Fruit fly (Drosophila melanogaster) S2 (cell line): ENCODE results near the gene Irbp18.

ENCODE experiments used
- CG8478 ChIP-seq: fragments of >200 bp; optimal IDR thresholded peaks from 2 replicates; lab custom pipeline; 2018
- CTCF ChIP-seq, 2 experiments: fragments of >200 bp; optimal IDR thresholded peaks; 2 replicates each; lab custom pipeline; 2018

The Irbp18 gene

DNA sequence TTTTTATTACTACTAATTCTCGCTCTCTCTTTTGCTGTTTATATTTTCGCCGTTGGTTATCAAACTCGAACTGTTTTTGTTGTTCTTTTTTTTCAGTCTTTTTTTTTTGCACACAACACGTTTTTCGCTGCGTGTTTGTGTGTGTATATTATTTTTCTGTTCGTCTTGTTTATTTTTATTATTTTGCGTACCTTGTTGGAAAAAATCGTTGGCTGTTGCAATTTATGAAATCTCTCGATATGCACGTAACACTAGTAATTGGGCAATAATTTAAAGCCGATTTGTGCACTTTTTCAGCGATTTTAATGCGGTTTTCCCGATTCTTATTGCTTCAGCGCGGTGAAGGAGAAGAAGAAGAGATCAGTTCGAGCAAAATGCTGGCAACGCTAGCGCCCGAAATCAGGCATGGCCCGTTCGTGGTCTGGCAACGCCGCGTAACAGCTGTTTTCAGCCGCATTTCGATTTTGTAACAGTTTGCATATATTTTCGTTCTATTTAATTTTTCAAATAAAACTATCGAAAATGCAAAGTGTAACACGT lies 22.5 kb upstream of the Irbp18 start, which contains the start of the genes FoxK and mRpL2:
FoxK (minus strand) TSS at position 365 of the 540 bp plus-strand sequence.
mRpL2 (plus strand) TSS at position 429 of the 540 bp plus-strand sequence.
- no peak for TF ChIP-seq CG8478 (lab: Kevin White, UChicago)
- peak; percentile 44 to 51 for TF ChIP-seq CTCF (optimal IDR thresholded peaks at IDR 0.05; lab: Kevin White, UChicago)

DNA sequence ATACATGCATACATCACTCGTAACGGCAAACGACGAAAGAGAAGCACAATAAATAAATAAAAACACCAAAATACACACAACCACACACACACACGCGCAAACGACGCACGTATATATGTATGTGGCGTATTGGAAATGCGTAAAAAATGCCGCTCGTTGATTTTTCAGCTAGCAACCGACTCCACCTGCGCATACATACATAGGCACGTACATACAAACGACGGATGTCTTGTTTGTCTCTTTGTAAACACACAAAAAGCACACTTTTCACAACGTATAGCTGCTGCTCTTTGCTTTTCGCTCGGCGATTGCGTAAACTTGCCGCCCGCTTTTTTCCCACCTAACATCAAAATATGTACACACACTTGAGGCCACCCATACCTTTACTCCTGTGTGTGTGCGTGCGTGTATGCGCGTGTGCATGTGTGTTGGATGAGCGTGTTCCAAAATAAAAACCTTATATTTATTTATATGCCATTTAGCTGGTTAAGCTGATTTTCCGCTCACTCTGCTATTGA lies 22.0 kb upstream of the Irbp18 start:
- TF ChIP-seq CG8478 (lab: Kevin White, UChicago) = no peak
- no peak for TF ChIP-seq CTCF (optimal IDR thresholded peaks at IDR 0.05; lab: Kevin White, UChicago)

DNA sequence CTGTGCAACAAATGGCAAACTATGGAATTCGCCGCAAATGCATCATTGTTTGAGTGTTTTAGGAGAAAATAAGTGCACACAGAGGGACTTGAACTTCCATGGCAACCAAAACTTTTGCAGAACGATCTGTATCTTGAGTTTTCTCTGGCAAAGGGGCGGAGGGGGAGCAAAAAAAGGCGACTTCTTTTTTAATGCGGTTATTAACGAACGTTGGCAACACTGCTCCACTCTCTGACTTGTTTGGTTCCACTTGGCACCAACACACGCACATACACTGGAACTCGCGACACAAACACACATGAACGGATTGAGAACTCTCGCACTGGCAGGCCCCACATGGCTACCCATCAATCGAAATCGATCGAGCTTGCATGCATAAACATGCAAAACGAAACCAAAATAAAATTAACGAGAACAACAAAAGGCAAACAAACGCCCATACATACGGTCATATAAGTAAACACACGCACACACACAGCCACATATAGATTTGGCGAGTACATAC lies 21.5 kb upstream of the Irbp18 start:
- no peak for TF ChIP-seq CG8478 (lab: Kevin White, UChicago)
- no peak for TF ChIP-seq CTCF (optimal IDR thresholded peaks at IDR 0.05; lab: Kevin White, UChicago)

DNA sequence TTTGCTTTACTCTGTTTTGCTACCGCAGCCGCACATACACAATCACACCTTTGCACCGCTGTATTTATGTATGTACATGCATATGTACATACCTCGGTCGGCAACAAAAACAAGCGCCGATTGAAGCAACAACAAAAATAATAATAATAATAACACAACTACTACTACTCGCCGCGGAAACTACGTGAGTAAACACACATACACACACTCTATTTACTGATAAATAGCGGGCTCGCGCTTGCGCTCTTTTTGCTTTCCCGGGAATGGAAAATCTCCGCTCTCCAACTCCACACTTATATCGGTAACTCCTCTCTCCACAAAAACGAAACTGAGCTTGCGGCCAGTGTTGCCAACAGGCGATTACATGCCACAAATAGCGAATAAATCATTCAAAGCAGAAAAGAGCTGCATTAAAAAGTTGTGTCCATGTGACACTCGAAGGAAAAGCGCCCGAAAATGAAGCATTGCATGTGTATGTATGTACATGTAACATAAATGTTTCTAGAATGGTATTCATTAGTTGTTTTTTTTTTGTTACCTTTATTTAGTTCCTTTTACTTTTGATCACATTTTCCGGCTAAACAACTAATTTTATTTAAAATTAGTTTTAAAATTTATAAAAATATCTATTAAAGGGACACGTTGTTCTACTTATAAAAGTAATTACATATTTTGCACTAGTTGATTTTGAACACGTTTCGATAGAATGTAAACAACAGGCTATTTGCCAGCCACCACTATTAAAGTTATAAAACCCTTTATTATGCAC lies 20.8 kb upstream of the Irbp18 start:
- no peak for TF ChIP-seq CTCF (optimal IDR thresholded peaks at IDR 0.05; lab: Kevin White, UChicago)
- TF ChIP-seq CG8478 (lab: Kevin White, UChicago) = no peak

DNA sequence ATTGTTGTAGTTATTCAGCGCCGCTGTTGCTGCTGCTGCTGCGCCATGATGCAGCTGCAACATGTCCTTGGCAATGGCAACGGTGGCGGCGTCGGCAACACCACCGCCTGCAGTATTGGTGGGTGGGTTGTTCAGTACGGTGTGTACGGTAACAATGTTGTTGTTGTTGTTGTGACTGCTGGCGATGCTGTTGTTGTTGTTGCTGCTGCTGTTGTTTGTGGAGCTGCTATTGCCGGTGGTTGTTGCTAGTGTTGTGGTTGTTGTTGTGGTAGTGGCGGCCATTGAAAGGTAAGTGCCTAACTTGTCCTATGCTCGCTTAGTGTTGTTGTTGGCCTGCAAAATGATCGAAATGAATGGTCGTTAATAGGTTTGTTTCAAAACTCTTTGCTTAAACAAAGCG lies 19.7 kb upstream of the Irbp18 start:
- TF ChIP-seq CG8478 (lab: Kevin White, UChicago) (no peak), CTCF (optimal IDR thresholded peaks at IDR 0.05; lab: Kevin White, UChicago) (no peak)

DNA sequence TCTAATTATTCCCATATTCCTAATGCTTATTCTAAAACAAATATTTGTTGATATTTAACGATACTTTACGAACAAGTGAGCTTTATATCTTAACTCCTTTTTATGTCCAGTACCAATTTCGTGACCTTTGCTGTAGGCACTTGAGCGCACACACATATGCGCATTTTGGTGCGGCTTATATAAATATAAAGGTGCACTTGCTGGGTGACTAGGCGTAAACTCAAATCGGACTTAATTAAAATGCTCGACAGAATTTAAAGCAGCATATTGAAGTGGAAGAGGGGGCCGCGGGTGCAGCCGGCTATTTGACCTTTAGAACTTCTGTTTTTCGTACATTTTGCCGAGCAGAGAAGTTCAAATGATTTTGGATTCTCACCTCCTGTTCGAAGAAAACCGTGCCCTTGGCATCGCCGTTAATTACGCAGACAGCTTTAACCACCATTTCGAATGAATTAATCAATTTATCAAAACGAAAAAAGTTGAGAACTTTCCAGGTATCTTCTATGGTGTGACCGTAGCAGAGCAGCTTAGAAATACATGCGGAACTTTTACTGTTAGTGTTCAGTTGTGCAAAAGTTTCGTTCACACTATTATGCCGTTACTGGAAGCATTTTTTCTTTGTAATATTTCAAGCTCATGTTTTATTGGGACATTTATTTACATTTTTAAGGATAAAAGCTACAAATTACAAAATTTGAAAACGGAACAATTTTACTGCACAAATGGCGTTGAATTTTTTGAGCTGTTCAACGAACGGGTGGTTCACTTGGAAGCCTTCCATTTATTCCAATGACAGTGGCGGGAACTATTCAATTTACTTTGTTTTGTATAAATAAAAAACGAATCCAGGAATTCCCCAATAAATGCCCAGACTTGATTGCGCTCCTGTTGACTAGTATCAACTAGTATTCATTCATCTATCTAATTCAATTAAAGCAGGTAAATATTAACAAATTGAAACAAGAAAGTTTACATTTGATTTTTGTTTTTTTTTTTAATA lies 15.5 kb upstream of the Irbp18 start, which contains the start of gene Sod1:
Sod1 (minus strand) TSS at position 543 of the 1,000 bp plus-strand sequence.
- TF ChIP-seq CG8478 (lab: Kevin White, UChicago) (no peak), CTCF (optimal IDR thresholded peaks at IDR 0.05; lab: Kevin White, UChicago) (no peak)

DNA sequence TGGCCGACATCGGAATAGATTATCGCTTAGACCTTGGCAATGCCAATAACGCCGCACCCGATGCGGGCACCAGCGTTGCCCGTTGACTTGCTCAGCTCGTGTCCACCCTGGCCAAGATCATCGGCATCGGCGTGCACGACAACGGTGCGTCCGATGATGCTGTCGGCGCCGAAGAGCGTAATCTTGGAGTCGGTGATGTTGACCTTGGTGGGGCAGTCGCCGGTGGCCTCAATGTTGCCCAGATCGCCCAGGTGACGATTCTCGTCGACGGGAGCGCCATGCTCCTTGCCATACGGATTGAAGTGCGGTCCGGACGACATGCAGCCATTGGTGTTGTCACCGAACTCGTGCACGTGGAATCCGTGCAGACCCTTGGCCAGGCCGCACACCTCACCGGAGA lies 14.4 kb upstream of the Irbp18 start:
- TF ChIP-seq CG8478 (lab: Kevin White, UChicago) (no peak), CTCF (optimal IDR thresholded peaks at IDR 0.05; lab: Kevin White, UChicago) (no peak)

DNA sequence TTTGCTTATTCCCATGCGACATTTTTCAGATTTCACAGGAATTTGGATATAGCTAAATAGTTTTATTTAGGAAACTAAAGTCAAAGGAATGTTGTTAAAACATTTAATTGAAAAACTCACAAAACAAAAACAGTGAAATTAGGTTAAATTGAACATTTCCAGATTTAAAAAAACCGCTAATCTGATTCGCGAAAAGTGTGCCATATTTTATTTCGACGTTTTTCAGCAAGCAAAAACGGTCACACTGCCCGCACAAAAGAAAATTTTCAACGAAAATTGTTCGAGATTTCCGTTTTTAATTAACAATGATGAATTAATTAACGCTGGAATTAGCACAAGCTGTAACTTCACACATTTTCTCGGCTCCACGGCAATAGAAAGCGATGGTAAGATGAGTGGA lies 11.5 kb upstream of the Irbp18 start, which contains the start of the genes CG34012 and emei:
CG34012 (minus strand) TSS at position 52 of the 400 bp plus-strand sequence.
emei (plus strand) TSS at position 237 of the 400 bp plus-strand sequence.
- TF ChIP-seq CTCF (optimal IDR thresholded peaks at IDR 0.05; lab: Kevin White, UChicago) (no peak), CG8478 (lab: Kevin White, UChicago) (no peak)

DNA sequence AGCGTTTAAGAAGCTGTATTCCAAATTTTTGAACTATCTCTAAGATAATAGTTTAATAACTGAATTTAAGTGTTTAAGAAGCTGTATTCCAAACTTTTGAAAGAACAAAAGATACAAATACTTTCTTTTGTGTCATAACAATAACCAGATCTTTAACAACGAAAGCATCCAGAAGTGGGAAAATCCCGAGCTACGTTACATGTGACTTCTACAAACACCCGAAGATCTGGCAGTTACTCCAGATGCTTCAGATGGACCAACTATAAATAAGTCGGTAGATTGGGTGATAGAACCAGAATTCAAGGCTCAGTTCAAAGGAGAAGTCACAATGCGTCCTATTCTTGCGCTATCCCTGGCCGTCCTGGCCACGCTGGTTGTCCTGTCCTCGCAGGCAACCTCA lies 9.9 kb upstream of the Irbp18 start, which contains the start of gene CG12522:
CG12522 (plus strand) TSS at position 301 of the 400 bp plus-strand sequence.
- no peak for TF ChIP-seq CG8478 (lab: Kevin White, UChicago)
- no peak for TF ChIP-seq CTCF (optimal IDR thresholded peaks at IDR 0.05; lab: Kevin White, UChicago)

DNA sequence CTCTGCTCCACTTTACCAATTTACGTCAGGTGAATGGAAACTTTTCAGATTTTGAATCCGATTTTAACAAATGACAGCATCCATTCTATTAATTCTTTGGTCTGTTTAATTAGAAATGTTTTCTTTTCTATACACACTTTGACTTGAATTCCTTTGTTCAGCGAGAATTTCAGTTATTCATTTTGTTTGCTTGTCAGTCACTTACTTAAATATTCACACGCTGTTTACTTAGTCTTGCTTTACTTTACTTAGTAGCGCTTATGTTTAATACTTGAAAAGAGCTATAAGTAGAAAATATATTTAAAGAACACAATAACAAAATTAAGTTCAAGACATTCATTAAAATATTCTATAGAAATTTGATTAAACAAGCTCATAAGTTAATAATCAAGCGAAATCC lies 9.4 kb upstream of the Irbp18 start, which contains the start of gene CG32073:
CG32073 (minus strand) TSS at position 151 of the 400 bp plus-strand sequence.
- TF ChIP-seq CG8478 (lab: Kevin White, UChicago) = no peak
- no peak for TF ChIP-seq CTCF (optimal IDR thresholded peaks at IDR 0.05; lab: Kevin White, UChicago)

DNA sequence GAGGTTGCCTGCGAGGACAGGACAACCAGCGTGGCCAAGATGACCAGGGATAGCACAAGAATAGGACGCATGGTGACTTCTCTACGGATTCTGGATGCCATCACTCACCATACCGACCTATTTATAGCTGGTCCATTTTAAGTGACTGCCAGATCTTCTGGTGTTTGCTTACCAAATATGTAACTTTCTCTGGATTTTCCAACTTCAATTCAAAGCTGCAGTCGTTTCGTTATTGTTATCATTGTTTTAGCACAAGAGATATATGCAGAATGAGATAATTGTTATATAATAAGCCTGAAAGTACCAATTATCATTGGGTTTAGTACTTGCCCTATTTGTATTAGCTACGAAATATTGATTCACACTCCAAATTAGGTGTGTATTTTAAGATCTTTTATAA lies 5.8 kb upstream of the Irbp18 start, which contains the start of gene CG32071:
CG32071 (minus strand) TSS at position 101 of the 400 bp plus-strand sequence.
- no peak for TF ChIP-seq CG8478 (lab: Kevin White, UChicago)
- TF ChIP-seq CTCF (optimal IDR thresholded peaks at IDR 0.05; lab: Kevin White, UChicago) = no peak

DNA sequence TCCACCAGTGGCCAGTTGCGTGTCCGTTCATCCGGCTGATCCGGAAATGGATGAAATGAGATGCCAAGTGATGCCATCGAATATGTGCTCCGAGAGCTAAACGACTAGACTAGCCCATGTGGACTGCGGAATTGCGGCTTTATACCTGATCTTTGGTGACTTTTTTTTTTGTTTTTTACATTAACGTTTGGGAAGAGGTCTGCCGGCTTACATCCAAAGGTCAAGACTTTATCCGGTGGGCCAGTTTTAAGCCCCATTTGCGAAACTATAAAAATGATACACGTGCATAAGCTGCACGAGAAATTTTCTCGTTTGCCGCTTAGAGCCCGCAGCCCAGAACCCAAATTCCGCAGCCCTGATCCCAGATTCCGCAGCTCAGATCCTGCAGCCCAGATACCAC lies 4.9 kb upstream of the Irbp18 start, which contains the start of gene Elo68alpha:
Elo68alpha (minus strand) TSS at position 101 of the 400 bp plus-strand sequence.
- TF ChIP-seq CTCF (optimal IDR thresholded peaks at IDR 0.05; lab: Kevin White, UChicago) (no peak), CG8478 (lab: Kevin White, UChicago) (no peak)

DNA sequence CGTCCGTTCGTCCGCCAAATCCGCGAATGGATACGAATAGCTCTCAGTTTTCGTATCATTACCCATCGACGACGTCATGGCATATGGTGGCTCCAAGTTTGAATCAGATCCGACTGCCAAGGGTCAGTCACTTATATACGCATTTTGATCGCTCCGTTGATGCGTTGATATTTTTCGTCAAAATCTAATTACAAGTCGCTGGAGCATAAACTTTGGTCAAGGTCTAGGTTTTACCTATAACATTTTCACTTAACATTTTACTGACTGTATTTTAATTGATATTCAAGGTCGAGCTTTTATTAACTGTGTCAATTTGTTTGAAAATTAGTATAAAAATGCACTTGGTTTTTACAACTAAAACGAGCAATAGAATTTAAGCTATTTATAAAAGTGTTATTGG lies 3.6 kb upstream of the Irbp18 start, which contains the start of gene Elo68beta:
Elo68beta (minus strand) TSS at position 101 of the 400 bp plus-strand sequence.
- no peak for TF ChIP-seq CTCF (optimal IDR thresholded peaks at IDR 0.05; lab: Kevin White, UChicago)
- no peak for TF ChIP-seq CG8478 (lab: Kevin White, UChicago)
